Fruit fly (Drosophila melanogaster) whole organism, embryonic: ENCODE results near the gene Ddc.

Source experiments
- Abd-B ChIP-seq: fragments of 200-800 bp; sonication (Bioruptor generic); optimal IDR thresholded peaks from 2 replicates; lab custom pipeline; 2018; ENCODE audit warnings: missing biosample characterization, mild to moderate bottlenecking, missing genetic modification characterization, moderate library complexity
- B-H2 ChIP-seq: fragments of 200-800 bp; sonication (Bioruptor generic); optimal IDR thresholded peaks from 2 replicates; lab custom pipeline; 2018; ENCODE audit warnings: missing biosample characterization, mild to moderate bottlenecking, missing genetic modification characterization
- CG10274 ChIP-seq: fragments of 200-800 bp; sonication (Bioruptor generic); optimal IDR thresholded peaks from 3 replicates; lab custom pipeline; 2017; ENCODE audit warnings: missing biosample characterization, mild to moderate bottlenecking, missing genetic modification characterization
- CG11398 ChIP-seq: fragments of 200-800 bp; sonication (Bioruptor generic); optimal IDR thresholded peaks from 2 replicates; lab custom pipeline; 2016; ENCODE audit warnings: missing biosample characterization, missing genetic modification characterization
- CG13287 ChIP-seq: fragments of 200-800 bp; sonication (Bioruptor generic); IDR thresholded peaks from 2 replicates; pipeline ENCODE4 v1.3.6; 2022; ENCODE audit warnings: missing biosample characterization, missing genetic modification characterization; ENCODE audit not compliant: partially characterized antibody
- CG17359 ChIP-seq: fragments of 200-800 bp; sonication (Bioruptor generic); optimal IDR thresholded peaks from 3 replicates; lab custom pipeline; 2018; ENCODE audit warnings: missing biosample characterization, mild to moderate bottlenecking, missing genetic modification characterization, moderate library complexity
- CG17612 ChIP-seq: fragments of 200-800 bp; sonication (Bioruptor generic); IDR thresholded peaks from 2 replicates; pipeline ENCODE4 v1.3.6; 2022; ENCODE audit warnings: missing biosample characterization, missing genetic modification characterization
- CG33213 ChIP-seq: fragments of 200-800 bp; sonication (Bioruptor generic); optimal IDR thresholded peaks from 3 replicates; lab custom pipeline; 2016; ENCODE audit warnings: missing biosample characterization, missing genetic modification characterization
- CG3838 ChIP-seq: fragments of 200-800 bp; sonication (Bioruptor generic); optimal IDR thresholded peaks from 3 replicates; lab custom pipeline; 2016; ENCODE audit warnings: missing biosample characterization, missing genetic modification characterization
- CG3995 ChIP-seq: fragments of 200-800 bp; sonication (Bioruptor generic); optimal IDR thresholded peaks from 3 replicates; lab custom pipeline; 2016; ENCODE audit warnings: missing biosample characterization, missing genetic modification characterization
- CG6272 ChIP-seq: fragments of 200-800 bp; sonication (Bioruptor generic); IDR thresholded peaks from 2 replicates; pipeline ENCODE4 v1.3.6; 2022; ENCODE audit warnings: missing biosample characterization, missing genetic modification characterization
- CG6791 ChIP-seq: fragments of 200-800 bp; sonication (Bioruptor generic); IDR thresholded peaks from 3 replicates; pipeline ENCODE4 v1.3.6; 2022; ENCODE audit warnings: missing biosample characterization, missing genetic modification characterization; ENCODE audit not compliant: partially characterized antibody
- CG7928 ChIP-seq: fragments of 200-800 bp; sonication (Bioruptor generic); optimal IDR thresholded peaks from 2 replicates; lab custom pipeline; 2017; ENCODE audit warnings: missing biosample characterization, mild to moderate bottlenecking, missing genetic modification characterization
- CG9727 ChIP-seq: fragments of 200-800 bp; sonication (Bioruptor generic); optimal IDR thresholded peaks from 3 replicates; lab custom pipeline; 2017; ENCODE audit warnings: missing biosample characterization, mild to moderate bottlenecking, missing genetic modification characterization
- Dref ChIP-seq: fragments of 200-800 bp; sonication (Bioruptor generic); IDR thresholded peaks from 2 replicates; pipeline ENCODE4 v1.3.6; 2022; ENCODE audit warnings: missing biosample characterization, missing genetic modification characterization
- HLHmδ ChIP-seq: fragments of 200-800 bp; sonication (Bioruptor generic); optimal IDR thresholded peaks from 2 replicates; lab custom pipeline; 2018; ENCODE audit warnings: missing biosample characterization, mild to moderate bottlenecking, missing genetic modification characterization, moderate library complexity
- Hey ChIP-seq: fragments of 200-800 bp; sonication (Bioruptor generic); optimal IDR thresholded peaks from 3 replicates; lab custom pipeline; 2018; ENCODE audit warnings: missing biosample characterization, mild to moderate bottlenecking, missing genetic modification characterization
- HmgZ ChIP-seq: fragments of 200-800 bp; sonication (Bioruptor generic); optimal IDR thresholded peaks from 2 replicates; lab custom pipeline; 2018; ENCODE audit warnings: missing biosample characterization, mild to moderate bottlenecking, missing genetic modification characterization
- Hmr ChIP-seq: fragments of 200-800 bp; sonication (Bioruptor generic); optimal IDR thresholded peaks from 3 replicates; lab custom pipeline; 2017; ENCODE audit warnings: mild to moderate bottlenecking, missing biosample characterization, missing genetic modification reagents, missing genetic modification characterization
- Hr3 ChIP-seq: fragments of 200-800 bp; sonication (Bioruptor generic); optimal IDR thresholded peaks from 3 replicates; lab custom pipeline; 2016; ENCODE audit warnings: missing biosample characterization, missing genetic modification characterization
- Hr39 ChIP-seq: fragments of >200 bp; optimal IDR thresholded peaks from 2 replicates; lab custom pipeline; 2017
- MESR4 ChIP-seq: fragments of 200-800 bp; sonication (Bioruptor generic); optimal IDR thresholded peaks from 2 replicates; lab custom pipeline; 2018; ENCODE audit warnings: missing biosample characterization, mild to moderate bottlenecking, missing genetic modification characterization, moderate library complexity
- NC2α ChIP-seq: fragments of 200-800 bp; sonication (Bioruptor generic); optimal IDR thresholded peaks from 2 replicates; lab custom pipeline; 2016; ENCODE audit warnings: missing biosample characterization, missing genetic modification characterization
- Neu2 ChIP-seq: fragments of 200-800 bp; sonication (Bioruptor generic); optimal IDR thresholded peaks from 3 replicates; lab custom pipeline; 2016; ENCODE audit warnings: missing biosample characterization, missing genetic modification characterization, borderline replicate concordance
- Nf-YB ChIP-seq: fragments of 200-800 bp; sonication (Bioruptor generic); optimal IDR thresholded peaks from 3 replicates; lab custom pipeline; 2019; ENCODE audit warnings: missing biosample characterization, mild to moderate bottlenecking, missing genetic modification characterization, moderate library complexity
- NfI ChIP-seq: fragments of 200-800 bp; sonication (Bioruptor generic); optimal IDR thresholded peaks from 3 replicates; lab custom pipeline; 2018; ENCODE audit warnings: missing biosample characterization, mild to moderate bottlenecking, missing genetic modification characterization, moderate library complexity
- Oli ChIP-seq: fragments of 200-800 bp; sonication (Bioruptor generic); optimal IDR thresholded peaks from 2 replicates; lab custom pipeline; 2018; ENCODE audit warnings: missing biosample characterization, mild to moderate bottlenecking, missing genetic modification characterization, moderate library complexity
- Rfx ChIP-seq: fragments of 200-800 bp; sonication (Bioruptor generic); IDR thresholded peaks from 2 replicates; pipeline ENCODE4 v1.3.6; 2022; ENCODE audit warnings: missing biosample characterization, missing genetic modification characterization
- Six4 ChIP-seq: fragments of 200-800 bp; sonication (Bioruptor generic); optimal IDR thresholded peaks from 2 replicates; lab custom pipeline; 2016; ENCODE audit warnings: missing biosample characterization, missing genetic modification characterization
- al ChIP-seq: fragments of 200-800 bp; sonication (Bioruptor generic); IDR thresholded peaks from 2 replicates; pipeline ENCODE4 v1.3.6; 2022; ENCODE audit warnings: missing biosample characterization, missing genetic modification characterization
- az2 ChIP-seq: fragments of 200-800 bp; sonication (Bioruptor generic); optimal IDR thresholded peaks from 3 replicates; lab custom pipeline; 2016; ENCODE audit warnings: missing biosample characterization, missing genetic modification characterization
- cwo ChIP-seq: fragments of 200-800 bp; sonication (Bioruptor generic); optimal IDR thresholded peaks from 3 replicates; lab custom pipeline; 2017; ENCODE audit warnings: missing biosample characterization, missing genetic modification characterization, mild to moderate bottlenecking, moderate library complexity, missing genetic modification reagents
- dimm ChIP-seq: fragments of 200-800 bp; sonication (Bioruptor generic); IDR thresholded peaks from 2 replicates; pipeline ENCODE4 v1.3.6; 2022; ENCODE audit warnings: missing biosample characterization, missing genetic modification characterization
- dm ChIP-seq: fragments of 200-800 bp; sonication (Bioruptor generic); optimal IDR thresholded peaks from 3 replicates; lab custom pipeline; 2016; ENCODE audit warnings: missing biosample characterization, missing genetic modification characterization
- dysf ChIP-seq: fragments of 200-800 bp; sonication (Bioruptor generic); IDR thresholded peaks from 3 replicates; pipeline ENCODE4 v1.3.6; 2022; ENCODE audit warnings: missing biosample characterization, missing genetic modification characterization
- fd3F ChIP-seq: fragments of 200-800 bp; sonication (Bioruptor generic); optimal IDR thresholded peaks from 2 replicates; lab custom pipeline; 2018; ENCODE audit warnings: missing biosample characterization, mild to moderate bottlenecking, missing genetic modification characterization, moderate library complexity
- fu2 ChIP-seq: fragments of 200-800 bp; sonication (Bioruptor generic); optimal IDR thresholded peaks from 2 replicates; lab custom pipeline; 2016; ENCODE audit warnings: missing biosample characterization, missing genetic modification characterization
- grn ChIP-seq: fragments of 200-800 bp; sonication (Bioruptor generic); optimal IDR thresholded peaks from 3 replicates; lab custom pipeline; 2017; ENCODE audit warnings: missing biosample characterization, missing genetic modification characterization
- h ChIP-seq: fragments of >200 bp; optimal IDR thresholded peaks from 2 replicates; lab custom pipeline; 2017
- ham ChIP-seq: fragments of 200-800 bp; sonication (Bioruptor generic); IDR thresholded peaks from 2 replicates; pipeline ENCODE4 v1.3.6; 2022; ENCODE audit warnings: missing biosample characterization, missing genetic modification characterization
- luna ChIP-seq: fragments of 200-800 bp; sonication (Bioruptor generic); optimal IDR thresholded peaks from 2 replicates; lab custom pipeline; 2016; ENCODE audit warnings: missing biosample characterization, missing genetic modification characterization
- mirr ChIP-seq: fragments of 200-800 bp; sonication (Bioruptor generic); optimal IDR thresholded peaks from 3 replicates; lab custom pipeline; 2018; ENCODE audit warnings: missing biosample characterization, mild to moderate bottlenecking, missing genetic modification characterization
- nmo ChIP-seq: fragments of 200-800 bp; sonication (Bioruptor generic); optimal IDR thresholded peaks from 2 replicates; lab custom pipeline; 2018; ENCODE audit warnings: missing biosample characterization, mild to moderate bottlenecking, missing genetic modification characterization, moderate library complexity
- pita ChIP-seq: fragments of 200-800 bp; sonication (Bioruptor generic); optimal IDR thresholded peaks from 2 replicates; lab custom pipeline; 2017; ENCODE audit warnings: missing biosample characterization, mild to moderate bottlenecking, missing genetic modification characterization
- sc ChIP-seq, 3 experiments: fragments of >200 bp in 2 of 3; fragments of 200-800 bp in 1 of 3; sonication (Bioruptor generic) in 1 of 3; optimal IDR thresholded peaks; 2 replicates in 2 of 3; 3 replicates in 1 of 3; lab custom pipeline; 2017; ENCODE audit warnings: mild to moderate bottlenecking in 1 of 3, missing biosample characterization in 1 of 3, missing genetic modification characterization in 1 of 3, missing genetic modification reagents in 1 of 3
- sens-2 ChIP-seq: fragments of 200-800 bp; sonication (Bioruptor generic); IDR thresholded peaks from 2 replicates; pipeline ENCODE4 v1.3.6; 2022; ENCODE audit warnings: missing biosample characterization, missing genetic modification characterization
- sob ChIP-seq: fragments of 200-800 bp; sonication (Bioruptor generic); IDR thresholded peaks from 2 replicates; pipeline ENCODE4 v1.3.6; 2022; ENCODE audit warnings: missing biosample characterization, missing genetic modification characterization
- tio ChIP-seq: fragments of 200-800 bp; sonication (Bioruptor generic); optimal IDR thresholded peaks from 2 replicates; lab custom pipeline; 2017; ENCODE audit warnings: missing biosample characterization, missing genetic modification characterization, inconsistent platforms
- tll ChIP-seq, 2 experiments: fragments of 200-800 bp in 1 of 2; fragments of >200 bp in 1 of 2; sonication (Bioruptor generic) in 1 of 2; optimal IDR thresholded peaks; 2 replicates each; lab custom pipeline; 2017 to 2019; ENCODE audit warnings: missing biosample characterization in 2 of 2, missing genetic modification characterization in 2 of 2, mild to moderate bottlenecking in 1 of 2, moderate library complexity in 1 of 2
- z ChIP-seq: fragments of 200-800 bp; sonication (Bioruptor generic); IDR thresholded peaks from 3 replicates; pipeline ENCODE4 v1.3.6; 2022; ENCODE audit warnings: missing biosample characterization, missing genetic modification characterization
- zen2 ChIP-seq: fragments of 200-800 bp; sonication (Bioruptor generic); IDR thresholded peaks from 3 replicates; pipeline ENCODE4 v1.3.6; 2022; ENCODE audit warnings: missing biosample characterization, missing genetic modification characterization; ENCODE audit not compliant: partially characterized antibody

Gene Ddc

dm6 chr2L:19114183-19114776, 5.8 kb downstream of the Ddc start, which contains the start of gene CG10561 (continued):
- TF ChIP-seq fu2 (GFP tag; lab: Kevin White, UChicago) = no peak
- TF ChIP-seq h (lab: Kevin White, UChicago) = no peak
- TF ChIP-seq Rfx (GFP tag; lab: Robert Waterston, UW) = no peak
- TF ChIP-seq dimm (GFP tag; lab: Robert Waterston, UW) = no peak
- TF ChIP-seq MESR4 (GFP tag; lab: Kevin White, UChicago) = peak; percentile 17
- TF ChIP-seq zen2 (GFP tag; lab: Robert Waterston, UW) = peak; percentile 80
- no peak for TF ChIP-seq tll (GFP tag; optimal IDR thresholded peaks at IDR 0.05; lab: Kevin White, UChicago)
- no peak for TF ChIP-seq CG10274 (GFP tag; lab: Kevin White, UChicago)
- no peak for TF ChIP-seq CG7928 (GFP tag; lab: Kevin White, UChicago)
- no peak for TF ChIP-seq Hmr
- TF ChIP-seq CG11398 (GFP tag; lab: Kevin White, UChicago) = no peak
- TF ChIP-seq HmgZ = peak; percentile 26
- no peak for TF ChIP-seq Hey (tag; lab: Kevin White, UChicago)
- no peak for TF ChIP-seq luna
- no peak for TF ChIP-seq z (GFP tag; lab: Robert Waterston, UW)
- TF ChIP-seq ham = no peak
- no peak for TF ChIP-seq CG3838 (GFP tag; lab: Kevin White, UChicago)
- no peak for TF ChIP-seq pita (GFP tag; lab: Kevin White, UChicago)
- no peak for TF ChIP-seq dysf
- TF ChIP-seq CG6272 (GFP tag; lab: Robert Waterston, UW) = no peak
- no peak for TF ChIP-seq grn
- no peak for TF ChIP-seq Oli (tag; lab: Kevin White, UChicago)
- TF ChIP-seq CG9727 = no peak
- no peak for TF ChIP-seq Hr39 (lab: Kevin White, UChicago)
- peak; percentile 39; the same call in 1 of the 2 replicates for TF ChIP-seq sob
- TF ChIP-seq nmo (GFP tag; lab: Kevin White, UChicago) = peak; percentile 12
- TF ChIP-seq Nf-YB (GFP tag; lab: Kevin White, UChicago) = no peak
- peak; percentile 76 for TF ChIP-seq CG6791 (GFP tag; lab: Robert Waterston, UW)
- no peak for TF ChIP-seq sens-2 (GFP tag; lab: Robert Waterston, UW)
- no peak for TF ChIP-seq sc (optimal IDR thresholded peaks at IDR 0.05; lab: Kevin White, UChicago)
- no peak for TF ChIP-seq sc (GFP tag; optimal IDR thresholded peaks at IDR 0.05; lab: Kevin White, UChicago)
- no peak for TF ChIP-seq cwo (GFP tag; lab: Kevin White, UChicago)
- TF ChIP-seq CG17612 = no peak
- TF ChIP-seq dm = no peak
- TF ChIP-seq Abd-B (GFP tag; lab: Kevin White, UChicago) = no peak
- TF ChIP-seq CG33213 (GFP tag; lab: Kevin White, UChicago) = no peak
- TF ChIP-seq mirr (GFP tag; lab: Kevin White, UChicago) = no peak
- TF ChIP-seq NfI (GFP tag; lab: Kevin White, UChicago) = no peak
- no peak for TF ChIP-seq Six4
- TF ChIP-seq HLHmδ = no peak
- no peak for TF ChIP-seq tio (GFP tag; lab: Kevin White, UChicago)
- peak; percentile 92 for TF ChIP-seq Dref (GFP tag; lab: Robert Waterston, UW)
- no peak for TF ChIP-seq NC2α (GFP tag; lab: Kevin White, UChicago)
- TF ChIP-seq Hr3 (GFP tag; lab: Kevin White, UChicago) = no peak
- peak; percentile 88 for TF ChIP-seq CG13287 (GFP tag; lab: Robert Waterston, UW)
- TF ChIP-seq az2 (GFP tag; lab: Kevin White, UChicago) = no peak
- no peak for TF ChIP-seq fd3F (GFP tag; lab: Kevin White, UChicago)
- no peak for TF ChIP-seq CG3995
- peak; percentile 17 for TF ChIP-seq Neu2 (GFP tag; lab: Kevin White, UChicago)
- no peak for TF ChIP-seq CG17359
- no peak for TF ChIP-seq B-H2 (GFP tag; lab: Kevin White, UChicago)
- TF ChIP-seq al (GFP tag; lab: Robert Waterston, UW) = no peak
